Worm (Caenorhabditis elegans) whole organism, midembryonic: ENCODE results near the gene chch-3.

Experiments used
- flt-1 ChIP-seq: fragments of 200-800 bp; sonication (Bioruptor generic); IDR thresholded peaks from 2 replicates; pipeline ENCODE4 v1.3.6; 2022; ENCODE audit warnings: missing genetic modification characterization, missing compliant biosample characterization
- med-1 ChIP-seq: sonication (generic microtip); optimal IDR thresholded peaks from 2 replicates; lab custom pipeline; 2017; ENCODE audit warnings: missing genetic modification characterization, mild to moderate bottlenecking, missing compliant biosample characterization, antibody characterized with exemption, missing genetic modification reagents; ENCODE audit not compliant: insufficient read depth
- ztf-23 ChIP-seq: fragments of 200-800 bp; sonication (Bioruptor generic); IDR thresholded peaks from 2 replicates; pipeline ENCODE4 v1.3.6; 2022; ENCODE audit warnings: missing genetic modification reagents, missing genetic modification characterization, missing compliant biosample characterization

- no peak for TF ChIP-seq flt-1
- no peak for TF ChIP-seq ztf-23
- no peak for TF ChIP-seq med-1 (GFP tag; lab: Kevin White, UChicago)
Measured at ce11 chrII:9392724-9393123, 24.1 kb upstream of the chch-3 start, which contains the start of gene lido-17.
